Worm (Caenorhabditis elegans) whole organism, late embryonic: ENCODE measurements around the gene ima-1.

Experiments
- C08G9.2 ChIP-seq: sonication (generic microtip); optimal IDR thresholded peaks from 2 replicates; lab custom pipeline; 2016; ENCODE audit warnings: mild to moderate bottlenecking, missing genetic modification characterization, moderate library complexity, missing compliant biosample characterization
- T23F11.4 ChIP-seq: fragments of 200-800 bp; sonication (Bioruptor generic); optimal IDR thresholded peaks from 2 replicates; lab custom pipeline; 2018; ENCODE audit warnings: mild to moderate bottlenecking, missing genetic modification characterization, missing compliant biosample characterization
- ahr-1 ChIP-seq: sonication (generic microtip); optimal IDR thresholded peaks from 2 replicates; lab custom pipeline; 2016; ENCODE audit warnings: missing genetic modification characterization, missing compliant biosample characterization
- ama-1 ChIP-seq: fragments of 150-350 bp; optimal IDR thresholded peaks from 2 replicates; lab custom pipeline; 2014
- ceh-14 ChIP-seq: sonication (generic microtip); optimal IDR thresholded peaks from 2 replicates; lab custom pipeline; 2016; ENCODE audit warnings: missing genotype, missing genetic modification characterization, missing compliant biosample characterization
- ceh-2 ChIP-seq: sonication (generic microtip); optimal IDR thresholded peaks from 2 replicates; lab custom pipeline; 2016; ENCODE audit warnings: missing genotype, missing genetic modification characterization, missing compliant biosample characterization
- ceh-24 ChIP-seq: sonication (generic microtip); optimal IDR thresholded peaks from 2 replicates; lab custom pipeline; 2016; ENCODE audit warnings: mild to moderate bottlenecking, missing genetic modification characterization, missing compliant biosample characterization
- ceh-30 ChIP-seq: fragments of 150-350 bp; optimal IDR thresholded peaks from 2 replicates; lab custom pipeline; 2014; ENCODE audit warnings: missing biosample characterization, missing genetic modification characterization
- ceh-31 ChIP-seq: sonication (generic microtip); optimal IDR thresholded peaks from 2 replicates; lab custom pipeline; 2016; ENCODE audit warnings: missing genetic modification characterization, missing compliant biosample characterization
- ceh-45 ChIP-seq: fragments of 200-800 bp; sonication (Bioruptor generic); IDR thresholded peaks from 2 replicates; pipeline ENCODE4 v1.3.6; 2022; ENCODE audit warnings: missing genetic modification reagents, missing genetic modification characterization, missing compliant biosample characterization
- ceh-6 ChIP-seq: fragments of 200-800 bp; sonication (Bioruptor generic); optimal IDR thresholded peaks from 2 replicates; lab custom pipeline; 2018; ENCODE audit warnings: mild to moderate bottlenecking, missing genetic modification characterization, missing compliant biosample characterization
- dve-1 ChIP-seq: sonication (generic microtip); optimal IDR thresholded peaks from 2 replicates; lab custom pipeline; 2017; ENCODE audit warnings: antibody characterized with exemption, mild to moderate bottlenecking, missing genetic modification characterization, missing compliant biosample characterization
- elt-2 ChIP-seq: sonication (generic microtip); optimal IDR thresholded peaks from 2 replicates; lab custom pipeline; 2016; ENCODE audit warnings: missing genetic modification reagents, missing genetic modification characterization, missing compliant biosample characterization
- elt-4 ChIP-seq: sonication (generic microtip); optimal IDR thresholded peaks from 2 replicates; lab custom pipeline; 2016; ENCODE audit warnings: missing genetic modification characterization, missing compliant biosample characterization
- ets-4 ChIP-seq: sonication (generic microtip); optimal IDR thresholded peaks from 2 replicates; lab custom pipeline; 2016; ENCODE audit warnings: missing genetic modification characterization, missing compliant biosample characterization
- fkh-6 ChIP-seq: sonication (generic microtip); optimal IDR thresholded peaks from 2 replicates; lab custom pipeline; 2016; ENCODE audit warnings: missing genetic modification characterization, missing compliant biosample characterization
- gmeb-2 ChIP-seq: sonication (generic microtip); optimal IDR thresholded peaks from 2 replicates; lab custom pipeline; 2016; ENCODE audit warnings: missing genetic modification characterization, inconsistent platforms, missing compliant biosample characterization
- hlh-13 ChIP-seq: fragments of 200-800 bp; sonication (Bioruptor generic); optimal IDR thresholded peaks from 2 replicates; lab custom pipeline; 2018; ENCODE audit warnings: mild to moderate bottlenecking, missing genetic modification characterization, missing compliant biosample characterization
- hlh-30 ChIP-seq: sonication (generic microtip); optimal IDR thresholded peaks from 2 replicates; lab custom pipeline; 2017; ENCODE audit warnings: antibody characterized with exemption, missing genetic modification characterization, missing compliant biosample characterization; ENCODE audit not compliant: insufficient read depth
- lin-11 ChIP-seq: fragments of 200-800 bp; sonication (Bioruptor generic); optimal IDR thresholded peaks from 2 replicates; lab custom pipeline; 2018; ENCODE audit warnings: mild to moderate bottlenecking, missing genetic modification characterization, missing compliant biosample characterization
- mec-3 ChIP-seq: sonication (generic microtip); optimal IDR thresholded peaks from 2 replicates; lab custom pipeline; 2016; ENCODE audit warnings: borderline replicate concordance, missing genetic modification characterization, missing compliant biosample characterization
- npax-4 ChIP-seq: sonication (generic microtip); optimal IDR thresholded peaks from 2 replicates; lab custom pipeline; 2016; ENCODE audit warnings: missing genetic modification characterization, missing compliant biosample characterization
- pat-9 ChIP-seq: fragments of 200-800 bp; sonication (Bioruptor generic); optimal IDR thresholded peaks from 2 replicates; lab custom pipeline; 2018; ENCODE audit warnings: mild to moderate bottlenecking, missing genetic modification characterization, moderate library complexity, missing compliant biosample characterization
- pqm-1 ChIP-seq: sonication (generic microtip); optimal IDR thresholded peaks from 2 replicates; lab custom pipeline; 2016; ENCODE audit warnings: missing genetic modification characterization, missing compliant biosample characterization
- ref-2 ChIP-seq: sonication (generic microtip); optimal IDR thresholded peaks from 2 replicates; lab custom pipeline; 2016; ENCODE audit warnings: missing genetic modification characterization, missing compliant biosample characterization
- rnt-1 ChIP-seq: sonication (generic microtip); optimal IDR thresholded peaks from 2 replicates; lab custom pipeline; 2016; ENCODE audit warnings: missing genetic modification characterization, missing compliant biosample characterization
- sdc-2 ChIP-seq: sonication (generic microtip); optimal IDR thresholded peaks from 2 replicates; lab custom pipeline; 2016; ENCODE audit warnings: missing genotype, missing genetic modification characterization, missing compliant biosample characterization
- sox-4 ChIP-seq: sonication (generic microtip); optimal IDR thresholded peaks from 2 replicates; lab custom pipeline; 2017; ENCODE audit warnings: mild to moderate bottlenecking, missing genetic modification characterization, inconsistent platforms, missing compliant biosample characterization
- unc-3 ChIP-seq, 2 experiments: fragments of 200-800 bp in 1 of 2; sonication (Bioruptor generic) in 1 of 2; sonication (generic microtip) in 1 of 2; conservative IDR thresholded peaks in 1 of 2; optimal IDR thresholded peaks in 1 of 2; 2 replicates each; pipeline versions ENCODE4 v1.3.6 to Lab custom; 2016 to 2022; ENCODE audit warnings: missing compliant biosample characterization in 2 of 2, missing genetic modification characterization in 2 of 2, missing genetic modification reagents in 1 of 2
- unc-42 ChIP-seq: sonication (generic microtip); optimal IDR thresholded peaks from 2 replicates; lab custom pipeline; 2016; ENCODE audit warnings: missing genotype, missing genetic modification characterization, missing compliant biosample characterization
- unc-55 ChIP-seq: sonication (generic microtip); optimal IDR thresholded peaks from 2 replicates; lab custom pipeline; 2017; ENCODE audit warnings: missing biosample characterization, missing genetic modification reagents, missing genetic modification characterization
- unc-86 ChIP-seq: sonication (generic microtip); optimal IDR thresholded peaks from 2 replicates; lab custom pipeline; 2016; ENCODE audit warnings: missing genetic modification characterization, missing compliant biosample characterization
- ztf-16 ChIP-seq: sonication (generic microtip); optimal IDR thresholded peaks from 2 replicates; lab custom pipeline; 2017; ENCODE audit warnings: missing genetic modification characterization, missing compliant biosample characterization

ima-1 gene

ce11 chrV:11235876-11236275 is 3.6 kb upstream of the ima-1 start:
- TF ChIP-seq lin-11 (tag; lab: Kevin White, UChicago), result no peak
- no peak for TF ChIP-seq ama-1 (lab: Kevin White, UChicago)
- TF ChIP-seq elt-2 (tag; lab: Kevin White, UChicago), result peak; percentile 94
- no peak for TF ChIP-seq T23F11.4 (GFP tag; lab: Kevin White, UChicago)
- TF ChIP-seq pat-9 (tag; lab: Kevin White, UChicago), result no peak
- TF ChIP-seq ets-4, result no peak

ce11 chrV:11241580-11241979 is 2.1 kb downstream of the ima-1 start, which contains the start of gene pgap-1:
Gene pgap-1, plus strand, starts transcription at chrV:11241880.
- no peak for TF ChIP-seq npax-4 (tag; lab: Kevin White, UChicago)
- TF ChIP-seq T23F11.4 (GFP tag; lab: Kevin White, UChicago), result no peak
- TF ChIP-seq dve-1 (tag; lab: Kevin White, UChicago), result no peak
- TF ChIP-seq ceh-31 (tag; lab: Kevin White, UChicago), result no peak
- TF ChIP-seq unc-42, result no peak
- no peak for TF ChIP-seq unc-3 (GFP tag; conservative IDR thresholded peaks at IDR 0.05; lab: Robert Waterston, UW)
- no peak for TF ChIP-seq unc-3 (tag; optimal IDR thresholded peaks at IDR 0.05; lab: Kevin White, UChicago)

- no peak for TF ChIP-seq unc-55 (GFP tag; lab: Kevin White, UChicago)
- TF ChIP-seq dve-1 (tag; lab: Kevin White, UChicago), result no peak
- TF ChIP-seq sox-4 (tag; lab: Kevin White, UChicago), result no peak
- no peak for TF ChIP-seq ceh-45 (GFP tag; lab: Robert Waterston, UW)
- no peak for TF ChIP-seq rnt-1
- no peak for TF ChIP-seq ceh-30 (tag; lab: Kevin White, UChicago)
- TF ChIP-seq unc-86 (tag; lab: Kevin White, UChicago), result no peak
- TF ChIP-seq ceh-2 (tag; lab: Kevin White, UChicago), result no peak
- no peak for TF ChIP-seq gmeb-2
- no peak for TF ChIP-seq C08G9.2 (tag; lab: Kevin White, UChicago)
- no peak for TF ChIP-seq pqm-1 (tag; lab: Kevin White, UChicago)
- TF ChIP-seq unc-42, result no peak
Observed at ce11 chrV:11244539-11244938, 5.1 kb downstream of the ima-1 start, which contains the start of gene mxl-1. Gene mxl-1, plus strand, starts transcription at chrV:11244839.

- no peak for TF ChIP-seq ceh-30 (tag; lab: Kevin White, UChicago)
- TF ChIP-seq, all 69 proteins: peak for 0
Observed at ce11 chrV:11245029-11245428, 5.6 kb downstream of the ima-1 start.

- no peak for TF ChIP-seq elt-4 (tag; lab: Kevin White, UChicago)
Observed at ce11 chrV:11247846-11248245, 8.4 kb downstream of the ima-1 start, which contains the start of gene mam-4. Gene mam-4, plus strand, starts transcription at chrV:11248146.

- TF ChIP-seq unc-55 (GFP tag; lab: Kevin White, UChicago), result no peak
- TF ChIP-seq hlh-30 (tag; lab: Kevin White, UChicago), result no peak
- TF ChIP-seq unc-3 (GFP tag; conservative IDR thresholded peaks at IDR 0.05; lab: Robert Waterston, UW), result no peak
- no peak for TF ChIP-seq unc-3 (tag; optimal IDR thresholded peaks at IDR 0.05; lab: Kevin White, UChicago)
- TF ChIP-seq unc-42, result no peak
- no peak for TF ChIP-seq ceh-24
- TF ChIP-seq pat-9 (tag; lab: Kevin White, UChicago), result no peak
- no peak for TF ChIP-seq ceh-6 (GFP tag; lab: Kevin White, UChicago)
- TF ChIP-seq pqm-1 (tag; lab: Kevin White, UChicago), result no peak
- TF ChIP-seq sdc-2 (tag; lab: Kevin White, UChicago), result no peak
- no peak for TF ChIP-seq fkh-6 (tag; lab: Kevin White, UChicago)
- TF ChIP-seq ahr-1 (tag; lab: Kevin White, UChicago), result no peak
- TF ChIP-seq mec-3 (tag; lab: Kevin White, UChicago), result no peak
- TF ChIP-seq ztf-16 (tag; lab: Kevin White, UChicago), result no peak
- TF ChIP-seq ceh-45 (GFP tag; lab: Robert Waterston, UW), result no peak
- no peak for TF ChIP-seq ceh-14 (tag; lab: Kevin White, UChicago)
- no peak for TF ChIP-seq ref-2 (tag; lab: Kevin White, UChicago)
- TF ChIP-seq hlh-13, result no peak
Observed at ce11 chrV:11250735-11251134, 11.3 kb downstream of the ima-1 start, which contains the start of gene T19B10.12. Gene T19B10.12, plus strand, starts transcription at chrV:11251035.
